Worm (Caenorhabditis elegans) whole organism, young adult: Measurements from ENCODE around the gene dcap-2.

Source experiments
- efl-1 ChIP-seq: fragments of 150-350 bp; optimal IDR thresholded peaks from 2 replicates; lab custom pipeline; 2014; ENCODE audit warnings: missing biosample characterization, missing genetic modification reagents, missing genetic modification characterization
- egrh-3 ChIP-seq: fragments of 200-800 bp; sonication (Bioruptor generic); IDR thresholded peaks from 2 replicates; pipeline ENCODE4 v1.3.6; 2022; ENCODE audit warnings: missing genetic modification reagents, missing genetic modification characterization, missing compliant biosample characterization
- fkh-3 ChIP-seq: sonication (generic microtip); optimal IDR thresholded peaks from 2 replicates; lab custom pipeline; 2016; ENCODE audit warnings: mild to moderate bottlenecking, missing genetic modification characterization, missing compliant biosample characterization
- nfya-2 ChIP-seq: fragments of 200-800 bp; sonication (Bioruptor generic); IDR thresholded peaks from 2 replicates; pipeline ENCODE4 v1.3.6; 2022; ENCODE audit warnings: missing genetic modification reagents, missing genetic modification characterization, missing compliant biosample characterization
- rcor-1 ChIP-seq: fragments of 200-800 bp; sonication (Bioruptor generic); IDR thresholded peaks from 2 replicates; pipeline ENCODE4 v1.3.6; 2022; ENCODE audit warnings: missing genetic modification reagents, missing genetic modification characterization, missing compliant biosample characterization
- xnd-1 ChIP-seq: sonication (generic microtip); optimal IDR thresholded peaks from 2 replicates; lab custom pipeline; 2016; ENCODE audit warnings: missing genotype, missing genetic modification reagents, missing genetic modification characterization, missing compliant biosample characterization
- ztf-26 ChIP-seq: sonication (generic microtip); optimal IDR thresholded peaks from 2 replicates; lab custom pipeline; 2017; ENCODE audit warnings: missing genetic modification characterization, missing compliant biosample characterization
- ztf-6 ChIP-seq: fragments of 200-800 bp; sonication (Bioruptor generic); IDR thresholded peaks from 2 replicates; pipeline ENCODE4 v1.3.6; 2022; ENCODE audit warnings: missing genetic modification reagents, missing genetic modification characterization, missing compliant biosample characterization

DNA sequence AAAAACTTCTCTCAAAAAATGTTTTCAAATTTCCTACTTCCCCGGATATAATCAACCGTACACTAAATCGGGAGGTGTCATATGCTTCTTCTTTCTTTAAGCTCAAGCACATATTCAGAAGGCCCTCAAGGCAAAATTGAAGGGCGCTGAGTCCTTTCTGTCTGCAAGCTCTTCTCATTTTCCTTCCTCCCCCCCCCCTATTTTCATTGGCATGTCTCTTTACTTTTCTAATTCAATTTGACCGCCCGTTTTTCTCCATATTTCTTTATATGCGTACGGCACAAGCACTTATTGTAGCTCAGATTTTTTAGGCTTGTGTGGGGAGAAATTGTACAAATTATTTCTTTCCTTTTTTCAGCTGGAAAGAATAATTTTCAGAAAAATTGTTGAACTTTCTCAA is 33.8 kb upstream of the dcap-2 start:
- TF ChIP-seq efl-1 (GFP tag; lab: Kevin White, UChicago) (no peak), fkh-3 (tag; lab: Kevin White, UChicago) (no peak), nfya-2 (GFP tag; lab: Robert Waterston, UW) (no peak), xnd-1 (tag; lab: Kevin White, UChicago) (no peak), egrh-3 (GFP tag; lab: Robert Waterston, UW) (no peak), ztf-6 (GFP tag; lab: Robert Waterston, UW) (no peak), rcor-1 (GFP tag; lab: Robert Waterston, UW) (no peak), ztf-26 (tag; lab: Kevin White, UChicago) (no peak)
